Worm (Caenorhabditis elegans) whole organism, L1 larva: ENCODE results near the gene ugt-38.
A peak's percentile ranks its signal among the peaks of the same experiment; 100 is the strongest.

Experiments used
- fkh-10 ChIP-seq: sonication (generic microtip); optimal IDR thresholded peaks from 2 replicates; lab custom pipeline; 2017; ENCODE audit warnings: missing biosample characterization, missing genetic modification reagents, missing genetic modification characterization
- mef-2 ChIP-seq: fragments of 150-350 bp; optimal IDR thresholded peaks from 2 replicates; lab custom pipeline; 2014; ENCODE audit warnings: missing biosample characterization, missing genetic modification characterization
- nhr-90 ChIP-seq: sonication (generic microtip); optimal IDR thresholded peaks from 2 replicates; lab custom pipeline; 2016; ENCODE audit warnings: mild to moderate bottlenecking, missing genetic modification characterization, missing compliant biosample characterization; ENCODE audit not compliant: poor library complexity
- rnt-1 ChIP-seq: sonication (generic microtip); optimal IDR thresholded peaks from 2 replicates; lab custom pipeline; 2016; ENCODE audit warnings: mild to moderate bottlenecking, missing genetic modification characterization, moderate library complexity, missing compliant biosample characterization
- unc-130 ChIP-seq: fragments of 150-350 bp; optimal IDR thresholded peaks from 2 replicates; lab custom pipeline; 2017; ENCODE audit warnings: missing biosample characterization, missing genetic modification characterization, inconsistent platforms
- ztf-11 ChIP-seq, 2 experiments: sonication (generic microtip); optimal IDR thresholded peaks; 2 replicates each; lab custom pipeline; 2016 to 2017; ENCODE audit warnings: missing genetic modification characterization in 2 of 2, missing biosample characterization in 1 of 2, missing compliant biosample characterization in 1 of 2

DNA sequence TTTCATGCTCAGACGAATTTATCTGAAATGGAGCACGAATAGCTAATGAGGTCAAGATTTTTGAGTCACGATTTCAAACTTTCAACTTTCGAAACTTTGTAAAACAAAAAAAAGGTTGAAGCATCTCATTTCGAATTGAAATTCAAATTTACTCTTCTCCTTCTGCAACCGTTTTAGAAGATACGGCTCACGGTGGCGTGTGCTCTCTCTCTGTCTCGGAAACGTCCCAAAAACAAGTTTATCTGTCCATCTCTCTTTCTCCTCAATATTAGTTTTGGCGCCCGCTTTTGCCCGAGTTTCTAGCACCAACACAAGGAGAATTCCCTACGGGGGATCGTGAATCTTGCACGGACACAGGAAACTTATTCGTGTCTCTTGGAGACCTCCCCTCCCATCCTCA is 36.9 kb downstream of the ugt-38 start:
- TF ChIP-seq ztf-11 (tag; optimal IDR thresholded peaks at IDR 0.05; lab: Kevin White, UChicago) = no peak
- no peak for TF ChIP-seq mef-2
- TF ChIP-seq fkh-10 (GFP tag; lab: Kevin White, UChicago) = peak; percentile 55
- no peak for TF ChIP-seq unc-130
- no peak for TF ChIP-seq rnt-1
- no peak for TF ChIP-seq nhr-90
